Worm (Caenorhabditis elegans): ENCODE results near the gene gln-3.

The gln-3 gene

ce11 chrIV:16172786-16173371, 2.4 kb upstream of the gln-3 start:
- peak; percentile 49 for TF ChIP-seq blmp-1 (tag; optimal IDR thresholded peaks at IDR 0.05)
- peak; percentile 27 for TF ChIP-seq nhr-90 (tag; optimal IDR thresholded peaks at IDR 0.05; ENCODE audit: poor library complexity)
- no peak for TF ChIP-seq efl-1 (optimal IDR thresholded peaks at IDR 0.05)
- TF ChIP-seq efl-1 (GFP tag; optimal IDR thresholded peaks at IDR 0.05 in 1 of 2) = no peak
- TF ChIP-seq nhr-20 (tag; optimal IDR thresholded peaks at IDR 0.05) = peak; percentile 13
- TF ChIP-seq unc-30 (tag; optimal IDR thresholded peaks at IDR 0.05) = no peak
- TF ChIP-seq ama-1 (optimal IDR thresholded peaks at IDR 0.05) = peak; percentile 80
- peak in 1 of 2 experiments; percentile 7 for TF ChIP-seq mdl-1 (tag; optimal IDR thresholded peaks at IDR 0.05)
- TF ChIP-seq lin-39 (tag; optimal IDR thresholded peaks at IDR 0.05) = no peak
- peak in 1 of 2 experiments; percentile 11 for TF ChIP-seq lsy-2 (tag; optimal IDR thresholded peaks at IDR 0.05)
- peak; percentile 8 for TF ChIP-seq elt-2 (tag; optimal IDR thresholded peaks at IDR 0.05)
- peak; percentile 1 for TF ChIP-seq lin-14 (GFP tag; optimal IDR thresholded peaks at IDR 0.05)

ce11 chrIV:16171326-16171725, 848 bp upstream of the gln-3 start:
- peak; percentile 65 for TF ChIP-seq nhr-71 (tag; optimal IDR thresholded peaks at IDR 0.05)
- TF ChIP-seq efl-1 (optimal IDR thresholded peaks at IDR 0.05) = peak in 1 of 2 experiments; percentile 1
- no peak for TF ChIP-seq efl-1 (GFP tag; optimal IDR thresholded peaks at IDR 0.05 in 1 of 2)
- peak; percentile 38 for TF ChIP-seq snu-23 (GFP tag; optimal IDR thresholded peaks at IDR 0.05)
- peak in 2 of 6 experiments; percentile 3 to 69 for TF ChIP-seq elt-3 (tag; optimal IDR thresholded peaks at IDR 0.05)
- TF ChIP-seq nhr-76 (tag; optimal IDR thresholded peaks at IDR 0.05) = no peak
- TF ChIP-seq unc-130 (tag; optimal IDR thresholded peaks at IDR 0.05) = peak; percentile 77
- peak; percentile 72 for TF ChIP-seq nhr-19 (GFP tag; conservative IDR thresholded peaks at IDR 0.05)
- no peak for TF ChIP-seq lin-39 (tag; optimal IDR thresholded peaks at IDR 0.05)
- peak in 1 of 2 experiments; percentile 34 for TF ChIP-seq lin-35 (GFP tag; optimal IDR thresholded peaks at IDR 0.05)
- TF ChIP-seq nhr-85 (tag) = peak; percentile 16
- TF ChIP-seq tbx-2 (tag; optimal IDR thresholded peaks at IDR 0.05) = no peak
- no peak for TF ChIP-seq jun-1 (tag; optimal IDR thresholded peaks at IDR 0.05)
- no peak for TF ChIP-seq egl-27 (tag; optimal IDR thresholded peaks at IDR 0.05)
- TF ChIP-seq lsy-2 (tag; optimal IDR thresholded peaks at IDR 0.05) = peak in 1 of 2 experiments; percentile 8
- peak; percentile 38 for TF ChIP-seq nhr-20 (tag; optimal IDR thresholded peaks at IDR 0.05)
- TF ChIP-seq egl-13 (tag; optimal IDR thresholded peaks at IDR 0.05) = no peak
- peak; percentile 7 for TF ChIP-seq ama-1 (optimal IDR thresholded peaks at IDR 0.05)
- TF ChIP-seq isw-1 (GFP tag; IDR thresholded peaks at IDR 0.05) = no peak
- peak; percentile 76 for TF ChIP-seq elt-2 (tag; optimal IDR thresholded peaks at IDR 0.05)
- TF ChIP-seq blmp-1 (tag; optimal IDR thresholded peaks at IDR 0.05) = peak; percentile 63
- no peak for TF ChIP-seq pqm-1 (tag; optimal IDR thresholded peaks at IDR 0.05)
- TF ChIP-seq lin-14 (GFP tag; optimal IDR thresholded peaks at IDR 0.05) = peak; percentile 58
- no peak for TF ChIP-seq zip-4 (GFP tag; optimal IDR thresholded peaks at IDR 0.05)
- peak; percentile 74 for TF ChIP-seq rnt-1 (tag; optimal IDR thresholded peaks at IDR 0.05)
- peak in 1 of 2 experiments; percentile 40 for TF ChIP-seq mdl-1 (tag; optimal IDR thresholded peaks at IDR 0.05)

ce11 chrIV:16169443-16170105, 904 bp downstream of the gln-3 start:
- TF ChIP-seq nhr-90 (tag; optimal IDR thresholded peaks at IDR 0.05; ENCODE audit: poor library complexity) (peak; percentile 63), lin-35 (GFP tag; optimal IDR thresholded peaks at IDR 0.05) (peak; percentile 19 to 78), nhr-20 (tag; optimal IDR thresholded peaks at IDR 0.05) (peak; percentile 79), mep-1 (tag; optimal IDR thresholded peaks at IDR 0.05) (peak; percentile 5), lin-14 (GFP tag; optimal IDR thresholded peaks at IDR 0.05) (peak; percentile 48), egl-27 (tag; optimal IDR thresholded peaks at IDR 0.05) (no peak), unc-130 (tag; optimal IDR thresholded peaks at IDR 0.05) (peak; percentile 79), nhr-71 (tag; optimal IDR thresholded peaks at IDR 0.05) (peak; percentile 88), fkh-8 (tag; optimal IDR thresholded peaks at IDR 0.05) (no peak), unc-30 (tag; optimal IDR thresholded peaks at IDR 0.05) (no peak), efl-1 (optimal IDR thresholded peaks at IDR 0.05) (peak in 1 of 2 experiments; percentile 6), efl-1 (GFP tag; optimal IDR thresholded peaks at IDR 0.05 in 1 of 2) (peak in 1 of 2 experiments; percentile 87), rnt-1 (tag; optimal IDR thresholded peaks at IDR 0.05) (peak; percentile 42), C16A3.4 (tag; optimal IDR thresholded peaks at IDR 0.05) (peak; percentile 4), blmp-1 (tag; optimal IDR thresholded peaks at IDR 0.05) (peak; percentile 62), nhr-12 (tag; optimal IDR thresholded peaks at IDR 0.05) (no peak), ceh-82 (tag; optimal IDR thresholded peaks at IDR 0.05) (peak in 1 of 3 experiments; percentile 14), ama-1 (optimal IDR thresholded peaks at IDR 0.05) (peak; percentile 83), nhr-237 (tag; optimal IDR thresholded peaks at IDR 0.05) (peak; percentile 35), fkh-10 (GFP tag; optimal IDR thresholded peaks at IDR 0.05) (no peak), elt-3 (tag; optimal IDR thresholded peaks at IDR 0.05) (peak in 5 of 6 experiments; percentile 59 to 89 (median 66)), irx-1 (tag; optimal IDR thresholded peaks at IDR 0.05) (no peak), C34B4.2 (tag; optimal IDR thresholded peaks at IDR 0.05) (no peak), xbp-1 (tag; optimal IDR thresholded peaks at IDR 0.05) (peak; percentile 16), Y116A8C.19 (tag; optimal IDR thresholded peaks at IDR 0.05; ENCODE audit: borderline replicate concordance) (no peak), ceh-90 (tag; optimal IDR thresholded peaks at IDR 0.05) (no peak), lir-3 (tag; optimal IDR thresholded peaks at IDR 0.05; ENCODE audit: poor library complexity) (no peak), snu-23 (GFP tag; optimal IDR thresholded peaks at IDR 0.05) (peak; percentile 76), tbx-2 (tag; optimal IDR thresholded peaks at IDR 0.05) (peak; percentile 61), hlh-17 (GFP tag; optimal IDR thresholded peaks at IDR 0.05; ENCODE audit: borderline replicate concordance) (no peak), nhr-84 (tag; optimal IDR thresholded peaks at IDR 0.05) (no peak)
